Worm (Caenorhabditis elegans) whole organism, L2 larva: ENCODE results near the gene Y57A10B.6.

Source experiments
- C34F6.9 ChIP-seq: fragments of 150-350 bp; optimal IDR thresholded peaks from 2 replicates; lab custom pipeline; 2014; ENCODE audit warnings: missing biosample characterization, missing genetic modification characterization
- F13H6.1 ChIP-seq: sonication (generic microtip); optimal IDR thresholded peaks from 2 replicates; lab custom pipeline; 2016; ENCODE audit warnings: missing genetic modification characterization, missing compliant biosample characterization
- Y55F3AM.14 ChIP-seq: fragments of 200-800 bp; sonication (Bioruptor generic); optimal IDR thresholded peaks from 2 replicates; lab custom pipeline; 2018; ENCODE audit warnings: mild to moderate bottlenecking, missing genetic modification characterization, missing compliant biosample characterization
- ZK546.5 ChIP-seq: sonication (generic microtip); optimal IDR thresholded peaks from 2 replicates; lab custom pipeline; 2017; ENCODE audit warnings: missing biosample characterization, missing genetic modification characterization
- alr-1 ChIP-seq: fragments of 150-350 bp; optimal IDR thresholded peaks from 2 replicates; lab custom pipeline; 2014; ENCODE audit warnings: missing biosample characterization, missing genetic modification characterization
- ama-1 ChIP-seq: fragments of 150-350 bp; optimal IDR thresholded peaks from 2 replicates; lab custom pipeline; 2018; ENCODE audit warnings: inconsistent platforms
- blmp-1 ChIP-seq: sonication (generic microtip); optimal IDR thresholded peaks from 2 replicates; lab custom pipeline; 2017; ENCODE audit warnings: missing genetic modification characterization, mild to moderate bottlenecking, missing compliant biosample characterization, antibody characterized with exemption, moderate library complexity; ENCODE audit not compliant: insufficient read depth
- ceh-16 ChIP-seq: fragments of 150-350 bp; optimal IDR thresholded peaks from 2 replicates; lab custom pipeline; 2014; ENCODE audit warnings: missing biosample characterization, missing genetic modification characterization
- ceh-82 ChIP-seq: fragments of 150-350 bp; optimal IDR thresholded peaks from 2 replicates; lab custom pipeline; 2014; ENCODE audit warnings: missing biosample characterization, missing genetic modification characterization
- crh-2 ChIP-seq: sonication (generic microtip); optimal IDR thresholded peaks from 2 replicates; lab custom pipeline; 2017; ENCODE audit warnings: missing biosample characterization, missing genetic modification characterization
- dmd-4 ChIP-seq: sonication (generic microtip); optimal IDR thresholded peaks from 2 replicates; lab custom pipeline; 2017; ENCODE audit warnings: missing biosample characterization, missing genetic modification characterization
- egl-27 ChIP-seq: sonication (generic microtip); optimal IDR thresholded peaks from 3 replicates; lab custom pipeline; 2017; ENCODE audit warnings: missing biosample characterization, missing genetic modification reagents, missing genetic modification characterization
- fos-1 ChIP-seq: fragments of 150-350 bp; optimal IDR thresholded peaks from 2 replicates; lab custom pipeline; 2014; ENCODE audit warnings: missing biosample characterization, missing genetic modification characterization
- gmeb-1 ChIP-seq: fragments of 150-350 bp; optimal IDR thresholded peaks from 2 replicates; lab custom pipeline; 2014; ENCODE audit warnings: missing biosample characterization, missing genetic modification characterization
- lin-11 ChIP-seq: fragments of 150-350 bp; sonication (generic microtip); optimal IDR thresholded peaks from 2 replicates; lab custom pipeline; 2014; ENCODE audit warnings: missing biosample characterization, missing genetic modification characterization, inconsistent platforms, mixed read lengths
- lin-13 ChIP-seq: fragments of 150-350 bp; optimal IDR thresholded peaks from 2 replicates; lab custom pipeline; 2014; ENCODE audit warnings: missing biosample characterization, missing genetic modification reagents, missing genetic modification characterization
- mab-5 ChIP-seq: fragments of 150-350 bp; optimal IDR thresholded peaks from 2 replicates; lab custom pipeline; 2014; ENCODE audit warnings: missing biosample characterization, missing genetic modification characterization
- mbf-1 ChIP-seq: sonication (generic microtip); optimal IDR thresholded peaks from 2 replicates; lab custom pipeline; 2017; ENCODE audit warnings: missing biosample characterization, missing genetic modification characterization
- mdl-1 ChIP-seq, 2 experiments: fragments of 150-350 bp in 1 of 2; sonication (generic microtip) in 1 of 2; optimal IDR thresholded peaks; 2 replicates each; lab custom pipeline; 2017; ENCODE audit warnings: missing biosample characterization in 2 of 2, missing genetic modification characterization in 2 of 2
- nhr-10 ChIP-seq: sonication (generic microtip); optimal IDR thresholded peaks from 2 replicates; lab custom pipeline; 2017; ENCODE audit warnings: missing biosample characterization, missing genetic modification characterization
- nhr-11 ChIP-seq: fragments of 150-350 bp; optimal IDR thresholded peaks from 2 replicates; lab custom pipeline; 2014; ENCODE audit warnings: missing biosample characterization, missing genetic modification characterization
- nhr-12 ChIP-seq: fragments of 150-350 bp; optimal IDR thresholded peaks from 2 replicates; lab custom pipeline; 2014; ENCODE audit warnings: missing biosample characterization, missing genetic modification characterization
- nhr-23 ChIP-seq: fragments of 150-350 bp; optimal IDR thresholded peaks from 2 replicates; lab custom pipeline; 2014; ENCODE audit warnings: missing biosample characterization, missing genetic modification reagents, missing genetic modification characterization
- nhr-237 ChIP-seq: fragments of 150-350 bp; optimal IDR thresholded peaks from 2 replicates; lab custom pipeline; 2014; ENCODE audit warnings: missing biosample characterization, missing genetic modification characterization
- nhr-25 ChIP-seq: fragments of 150-350 bp; sonication (generic microtip); optimal IDR thresholded peaks from 3 replicates; lab custom pipeline; 2014; ENCODE audit warnings: missing biosample characterization, missing genetic modification characterization
- nhr-6 ChIP-seq: fragments of 150-350 bp; optimal IDR thresholded peaks from 2 replicates; lab custom pipeline; 2014; ENCODE audit warnings: missing biosample characterization, missing genetic modification characterization
- nhr-77 ChIP-seq: fragments of 150-350 bp; optimal IDR thresholded peaks from 2 replicates; lab custom pipeline; 2014; ENCODE audit warnings: missing biosample characterization, missing genetic modification characterization
- sem-4 ChIP-seq: fragments of 150-350 bp; optimal IDR thresholded peaks from 2 replicates; lab custom pipeline; 2014; ENCODE audit warnings: missing biosample characterization, missing genetic modification reagents, missing genetic modification characterization
- skn-1 ChIP-seq: sonication (generic microtip); optimal IDR thresholded peaks from 2 replicates; lab custom pipeline; 2017; ENCODE audit warnings: missing biosample characterization, missing genetic modification characterization
- sma-3 ChIP-seq: sonication (generic microtip); optimal IDR thresholded peaks from 2 replicates; lab custom pipeline; 2016; ENCODE audit warnings: missing genetic modification reagents, missing genetic modification characterization, missing compliant biosample characterization
- sma-9 ChIP-seq, 2 experiments: fragments of 150-350 bp in 1 of 2; sonication (generic microtip) in 1 of 2; optimal IDR thresholded peaks; 2 replicates each; lab custom pipeline; 2014 to 2016; ENCODE audit warnings: missing genetic modification characterization in 2 of 2, mild to moderate bottlenecking in 1 of 2, missing biosample characterization in 1 of 2, missing compliant biosample characterization in 1 of 2, missing genetic modification reagents in 1 of 2, moderate library complexity in 1 of 2
- unc-55 ChIP-seq: fragments of 150-350 bp; sonication (generic microtip); optimal IDR thresholded peaks from 3 replicates; lab custom pipeline; 2014; ENCODE audit warnings: missing biosample characterization, missing genetic modification reagents, missing genetic modification characterization
- zag-1 ChIP-seq: fragments of 150-350 bp; optimal IDR thresholded peaks from 2 replicates; lab custom pipeline; 2014; ENCODE audit warnings: missing biosample characterization, missing genetic modification characterization
- ztf-1 ChIP-seq: fragments of 200-800 bp; sonication (Bioruptor generic); conservative IDR thresholded peaks from 2 replicates; pipeline ENCODE4 v1.3.6; 2022; ENCODE audit warnings: missing genetic modification characterization, missing compliant biosample characterization
- ztf-11 ChIP-seq: sonication (generic microtip); optimal IDR thresholded peaks from 2 replicates; lab custom pipeline; 2017; ENCODE audit warnings: missing biosample characterization, missing genetic modification characterization
- ztf-4 ChIP-seq: fragments of 150-350 bp; optimal IDR thresholded peaks from 2 replicates; lab custom pipeline; 2014; ENCODE audit warnings: missing biosample characterization, missing genetic modification characterization

Y57A10B.6 gene

DNA sequence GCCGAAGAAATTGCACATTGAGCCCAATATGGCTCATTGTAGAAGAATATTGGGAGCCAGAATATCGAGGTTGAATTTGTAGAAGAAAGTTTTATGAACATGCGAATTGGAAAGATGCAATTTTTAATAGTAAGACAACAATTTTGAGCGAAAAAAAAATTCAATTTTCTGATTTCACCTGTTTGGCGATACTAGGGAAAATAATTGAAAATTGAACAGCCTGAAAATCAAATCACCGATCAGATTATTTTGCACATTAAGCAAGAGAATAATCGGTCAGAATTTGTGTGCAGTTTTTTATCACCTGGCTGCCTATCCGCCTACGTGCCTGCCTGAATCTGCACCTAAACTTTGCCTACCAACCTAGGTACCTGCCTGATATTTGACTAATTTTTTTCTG is 30.6 kb downstream of the Y57A10B.6 start, which contains the start of gene sre-26:
TSS of gene sre-26 (minus strand) at position 101 of the 400 bp plus-strand sequence.
- TF ChIP-seq unc-55 (GFP tag; lab: Kevin White, UChicago) (no peak), ztf-4 (tag; lab: Kevin White, UChicago) (no peak), nhr-6 (tag; lab: Kevin White, UChicago) (no peak), mab-5 (tag; lab: Kevin White, UChicago) (no peak), F13H6.1 (no peak), gmeb-1 (tag; lab: Kevin White, UChicago) (no peak), C34F6.9 (tag; lab: Kevin White, UChicago) (no peak)

DNA sequence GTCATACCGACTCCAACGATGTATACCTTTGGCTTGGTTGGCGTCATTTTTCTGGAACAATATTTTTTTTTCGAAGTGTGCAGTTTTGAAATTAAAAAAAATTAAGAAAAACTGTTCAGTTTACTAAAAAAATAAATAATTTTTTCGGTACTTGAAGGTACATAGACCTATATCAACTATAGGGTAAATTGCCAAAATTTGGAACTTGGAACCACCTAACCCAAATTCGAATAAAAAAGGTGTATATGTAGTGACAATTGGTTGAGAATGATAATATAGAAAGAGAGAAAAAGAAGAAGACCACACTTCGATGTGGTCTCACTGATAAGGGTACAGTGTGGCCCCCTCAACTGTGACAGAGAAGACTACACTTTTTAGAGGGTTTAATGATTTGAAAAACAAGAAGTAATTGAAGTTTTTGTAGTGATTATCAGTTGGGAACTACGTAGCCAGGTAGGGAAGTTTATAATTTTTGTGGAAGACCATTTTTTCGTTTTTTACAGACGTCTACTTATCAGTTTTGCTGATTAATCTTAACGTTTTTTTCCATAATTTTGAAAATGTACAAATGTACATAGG is 35.9 kb downstream of the Y57A10B.6 start, which contains the start of gene daf-22:
TSS of gene daf-22 (minus strand) at position 51 of the 579 bp plus-strand sequence.
- TF ChIP-seq nhr-11 (no peak), ceh-82 (tag; lab: Kevin White, UChicago) (no peak), mbf-1 (no peak), ztf-11 (tag; lab: Kevin White, UChicago) (no peak), nhr-23 (tag; lab: Kevin White, UChicago) (no peak), nhr-6 (tag; lab: Kevin White, UChicago) (no peak), C34F6.9 (tag; lab: Kevin White, UChicago) (no peak), unc-55 (GFP tag; lab: Kevin White, UChicago) (no peak), fos-1 (peak; percentile 65), ama-1 (lab: Kevin White, UChicago) (no peak), ztf-4 (tag; lab: Kevin White, UChicago) (no peak), gmeb-1 (tag; lab: Kevin White, UChicago) (peak; percentile 37), nhr-12 (tag; lab: Kevin White, UChicago) (no peak), sma-3 (GFP tag; lab: Kevin White, UChicago) (peak; percentile 28), sma-9 (GFP tag; optimal IDR thresholded peaks at IDR 0.05; lab: Kevin White, UChicago) (peak; percentile 57), sma-9 (tag; optimal IDR thresholded peaks at IDR 0.05; lab: Kevin White, UChicago) (no peak), ceh-16 (no peak), nhr-77 (no peak), sem-4 (tag; lab: Kevin White, UChicago) (no peak), nhr-25 (tag; lab: Kevin White, UChicago) (no peak), zag-1 (tag; lab: Kevin White, UChicago) (no peak), lin-13 (no peak), crh-2 (tag; lab: Kevin White, UChicago) (peak; percentile 59), dmd-4 (tag; lab: Kevin White, UChicago) (no peak), ZK546.5 (tag; lab: Kevin White, UChicago) (no peak), nhr-237 (tag; lab: Kevin White, UChicago) (no peak)
- TF ChIP-seq, all 48 proteins: peak for 5

DNA sequence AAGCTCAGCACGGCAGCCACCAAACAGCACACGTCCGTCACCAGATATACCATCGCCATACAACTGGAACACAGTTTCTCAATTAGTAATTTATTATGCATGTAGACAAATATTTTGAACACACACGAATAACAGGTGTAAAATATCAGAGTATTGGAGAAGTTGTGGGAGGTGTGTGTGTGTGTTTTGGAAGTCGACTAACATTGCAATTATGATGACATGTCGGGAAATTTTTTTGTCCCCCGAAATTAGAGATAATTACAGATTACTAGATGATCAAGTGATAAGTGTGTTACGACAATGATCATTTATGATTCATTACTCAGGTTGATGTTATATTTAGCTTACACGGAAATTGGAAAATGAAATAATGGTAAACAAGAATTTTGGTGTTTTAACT is 39.9 kb downstream of the Y57A10B.6 start, which contains the start of gene Y57A10C.8:
TSS of gene Y57A10C.8 (minus strand) at position 101 of the 400 bp plus-strand sequence.
- TF ChIP-seq alr-1 (tag; lab: Kevin White, UChicago) (no peak), ama-1 (lab: Kevin White, UChicago) (no peak), skn-1 (tag; lab: Kevin White, UChicago) (no peak), nhr-10 (tag; lab: Kevin White, UChicago) (no peak), gmeb-1 (tag; lab: Kevin White, UChicago) (no peak), ztf-1 (GFP tag; lab: Robert Waterston, UW) (no peak), fos-1 (no peak), nhr-23 (tag; lab: Kevin White, UChicago) (no peak), sma-3 (GFP tag; lab: Kevin White, UChicago) (no peak), mdl-1 (tag; optimal IDR thresholded peaks at IDR 0.05; lab: Kevin White, UChicago) (no peak)

DNA sequence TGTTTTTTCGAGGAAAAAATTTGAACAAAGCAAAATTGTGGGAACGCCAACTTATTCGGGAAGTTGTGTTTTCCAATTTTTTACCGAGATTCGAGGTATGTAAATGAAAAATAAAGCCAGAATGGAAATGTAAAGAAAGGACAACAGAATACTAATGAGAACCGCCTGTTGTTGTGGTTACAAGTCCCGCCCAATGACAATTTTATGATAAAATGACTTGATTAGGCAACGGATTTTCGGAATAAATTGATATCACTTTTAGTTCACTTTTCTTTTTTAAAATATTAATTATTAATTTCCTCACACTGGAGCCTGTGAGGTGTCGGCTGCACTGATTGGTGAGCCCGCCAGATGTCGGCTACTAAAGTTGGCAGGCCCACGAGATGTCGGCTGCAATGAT is 42.5 kb downstream of the Y57A10B.6 start, which contains the start of gene dct-12:
TSS of gene dct-12 (minus strand) at position 101 of the 400 bp plus-strand sequence.
- TF ChIP-seq nhr-6 (tag; lab: Kevin White, UChicago) (no peak), egl-27 (tag; lab: Kevin White, UChicago) (no peak), blmp-1 (no peak), nhr-11 (no peak), fos-1 (no peak), Y55F3AM.14 (GFP tag; lab: Kevin White, UChicago) (no peak), ztf-1 (GFP tag; lab: Robert Waterston, UW) (no peak), lin-11 (tag; lab: Kevin White, UChicago) (no peak), skn-1 (tag; lab: Kevin White, UChicago) (no peak)
- TF ChIP-seq, all 48 proteins: peak for 0
